Worm (Caenorhabditis elegans): ENCODE results near the gene K08B5.1.

K08B5.1 gene

DNA sequence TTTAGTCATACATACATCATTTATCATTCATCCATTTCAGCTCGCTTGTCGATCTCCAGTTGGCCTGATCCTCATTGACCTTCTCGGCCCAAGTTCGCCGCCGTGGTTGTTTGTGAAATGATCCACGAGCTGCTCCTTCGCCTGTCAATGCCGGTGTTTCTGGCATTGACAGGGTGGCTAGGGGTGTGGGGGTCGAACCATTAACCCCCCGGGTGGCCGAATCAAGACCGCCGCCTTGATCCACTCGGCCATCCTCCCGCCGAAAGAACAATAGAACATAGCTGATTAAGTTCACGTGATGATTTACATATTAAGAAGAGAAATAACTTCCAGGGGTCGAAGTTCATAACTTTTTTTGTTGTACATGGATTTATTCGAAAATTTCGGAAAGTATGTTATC, 44.2 kb downstream of the K08B5.1 start, which contains the start of gene F59C12.4:
TSS of gene F59C12.4 (minus strand) at position 166 of the 400 bp plus-strand sequence.
- TF ChIP-seq aly-2 (tag; optimal IDR thresholded peaks at IDR 0.05) (no peak), ceh-28 (tag; optimal IDR thresholded peaks at IDR 0.05) (no peak)

DNA sequence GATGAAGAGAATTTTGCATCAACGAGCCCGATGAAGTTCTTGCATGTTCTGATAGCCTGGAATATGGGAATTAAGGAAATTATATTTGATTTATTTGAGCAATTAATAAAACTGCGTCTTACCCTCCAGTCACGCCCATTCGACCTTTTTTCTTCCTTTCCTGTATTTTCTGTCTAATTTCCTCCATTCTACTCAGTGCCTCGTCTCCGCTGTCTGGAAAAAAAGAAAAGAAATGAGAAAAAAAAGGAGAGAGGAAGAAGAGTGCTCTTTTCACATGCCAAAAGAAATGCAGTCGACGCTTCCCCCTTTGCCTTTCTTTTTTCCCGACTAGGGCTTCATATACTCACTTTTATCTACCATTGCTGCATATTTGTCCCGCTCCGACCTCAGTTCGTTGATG, 45.9 kb downstream of the K08B5.1 start:
- TF ChIP-seq ceh-82 (tag; optimal IDR thresholded peaks at IDR 0.05) = no peak
- TF ChIP-seq ama-1 (optimal IDR thresholded peaks at IDR 0.05) = no peak
- TF ChIP-seq nhr-23 (tag; optimal IDR thresholded peaks at IDR 0.05) = no peak
- TF ChIP-seq nhr-76 (tag; optimal IDR thresholded peaks at IDR 0.05) = no peak
- TF ChIP-seq nhr-43 (tag; optimal IDR thresholded peaks at IDR 0.05; ENCODE audit: poor library complexity, severe bottlenecking) = no peak
- no peak for TF ChIP-seq nhr-67 (tag; optimal IDR thresholded peaks at IDR 0.05)
- TF ChIP-seq ztf-11 (tag; optimal IDR thresholded peaks at IDR 0.05) = no peak
- TF ChIP-seq unc-39 (tag; optimal IDR thresholded peaks at IDR 0.05) = no peak
- TF ChIP-seq lin-15B (tag; optimal IDR thresholded peaks at IDR 0.05) = no peak
- TF ChIP-seq jun-1 (tag; optimal IDR thresholded peaks at IDR 0.05) = no peak
- no peak for TF ChIP-seq aly-2 (tag; optimal IDR thresholded peaks at IDR 0.05)
- no peak for TF ChIP-seq ceh-16 (tag; optimal IDR thresholded peaks at IDR 0.05)
- TF ChIP-seq pqm-1 (tag; optimal IDR thresholded peaks at IDR 0.05) = no peak
- no peak for TF ChIP-seq nhr-77 (tag; optimal IDR thresholded peaks at IDR 0.05)

DNA sequence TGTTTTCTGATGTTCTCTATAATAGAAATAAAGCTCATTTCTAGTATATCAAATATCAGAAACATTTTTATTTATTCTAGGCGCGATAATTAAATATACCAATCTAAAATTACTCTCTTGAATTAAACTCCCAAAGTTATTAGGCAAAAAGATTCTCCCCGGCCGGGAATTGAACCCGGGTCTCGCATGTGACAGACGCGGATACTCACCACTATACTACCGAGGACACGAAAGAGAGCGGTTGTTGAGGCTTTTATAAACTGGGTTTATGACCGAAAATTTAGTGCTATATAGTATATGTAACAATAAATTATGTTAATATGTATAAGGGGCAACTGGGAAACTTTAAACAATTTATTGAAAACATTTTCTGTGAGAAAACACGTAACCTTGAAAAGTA, 46.3 kb downstream of the K08B5.1 start:
- TF ChIP-seq nhr-43 (tag; optimal IDR thresholded peaks at IDR 0.05; ENCODE audit: poor library complexity, severe bottlenecking) (peak; percentile 54), pha-4 (tag; optimal IDR thresholded peaks at IDR 0.05) (peak; percentile 71), nhr-77 (tag; optimal IDR thresholded peaks at IDR 0.05) (no peak), nhr-25 (tag; optimal IDR thresholded peaks at IDR 0.05) (peak; percentile 18), ztf-4 (tag; optimal IDR thresholded peaks at IDR 0.05) (peak; percentile 7), nfya-1 (tag; optimal IDR thresholded peaks at IDR 0.05; ENCODE audit: insufficient read depth) (peak; percentile 31), ama-1 (optimal IDR thresholded peaks at IDR 0.05) (no peak), elt-3 (tag; optimal IDR thresholded peaks at IDR 0.05) (no peak), ceh-82 (tag; optimal IDR thresholded peaks at IDR 0.05) (peak; percentile 30), elt-2 (tag; optimal IDR thresholded peaks at IDR 0.05) (peak; percentile 50), nhr-23 (tag; optimal IDR thresholded peaks at IDR 0.05) (peak; percentile 46), pqm-1 (tag; optimal IDR thresholded peaks at IDR 0.05) (peak; percentile 20), nhr-67 (tag; optimal IDR thresholded peaks at IDR 0.05) (no peak), tbx-2 (tag; optimal IDR thresholded peaks at IDR 0.05) (peak; percentile 59), ceh-9 (tag; optimal IDR thresholded peaks at IDR 0.05) (no peak), R02D3.7 (tag; optimal IDR thresholded peaks at IDR 0.05) (peak; percentile 11)

DNA sequence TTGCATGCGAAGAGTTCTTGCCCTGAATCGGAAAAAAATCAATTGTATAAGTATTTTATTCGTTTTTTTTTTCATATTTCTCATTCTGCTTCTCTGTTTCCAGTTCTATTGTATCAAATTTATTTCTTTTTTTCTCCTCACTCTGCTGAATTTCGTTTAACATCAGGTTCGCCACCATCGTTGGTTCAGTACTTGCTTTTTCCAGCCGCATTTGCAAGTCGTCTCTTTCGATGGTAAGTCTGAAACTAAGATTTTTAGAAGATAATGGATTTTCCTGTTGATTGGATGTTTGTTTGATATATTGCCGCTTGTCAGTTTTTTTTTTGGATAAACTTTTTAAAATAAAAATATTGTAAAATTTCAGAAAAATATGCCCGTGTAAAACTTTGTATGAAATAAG, 48.9 kb downstream of the K08B5.1 start:
- no peak for TF ChIP-seq ceh-82 (tag; optimal IDR thresholded peaks at IDR 0.05)

DNA sequence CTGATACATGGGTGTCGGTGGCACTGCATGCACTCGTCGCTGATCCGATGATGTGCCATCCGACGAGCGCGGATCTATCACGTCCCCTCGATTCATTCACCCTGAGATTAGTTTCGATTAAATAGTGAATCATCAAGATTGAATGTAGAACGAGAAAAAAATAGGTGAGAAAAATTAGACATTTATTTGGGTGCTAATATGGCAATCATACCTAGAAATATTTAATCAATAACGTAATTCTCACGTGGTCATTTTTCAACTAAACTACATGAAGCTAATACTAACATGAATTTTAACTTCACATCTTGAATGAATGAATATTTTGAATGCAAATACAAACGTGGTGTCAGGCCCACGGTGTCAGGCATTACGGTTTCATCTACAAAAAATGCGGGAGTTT, 51.2 kb downstream of the K08B5.1 start, which contains the start of gene F59C12.3:
TSS of gene F59C12.3 (minus strand) at position 101 of the 400 bp plus-strand sequence.
- TF ChIP-seq ama-1 (optimal IDR thresholded peaks at IDR 0.05) (no peak), skn-1 (tag; optimal IDR thresholded peaks at IDR 0.05) (no peak), ZK546.5 (tag; optimal IDR thresholded peaks at IDR 0.05) (no peak), fkh-2 (tag; optimal IDR thresholded peaks at IDR 0.05) (no peak), pha-4 (tag; optimal IDR thresholded peaks at IDR 0.05) (no peak), nhr-43 (tag; optimal IDR thresholded peaks at IDR 0.05; ENCODE audit: poor library complexity, severe bottlenecking) (no peak), ceh-9 (tag; optimal IDR thresholded peaks at IDR 0.05) (no peak), zag-1 (tag; optimal IDR thresholded peaks at IDR 0.05) (no peak), pqm-1 (tag; optimal IDR thresholded peaks at IDR 0.05) (no peak), hmg-11 (tag; optimal IDR thresholded peaks at IDR 0.05) (no peak)

DNA sequence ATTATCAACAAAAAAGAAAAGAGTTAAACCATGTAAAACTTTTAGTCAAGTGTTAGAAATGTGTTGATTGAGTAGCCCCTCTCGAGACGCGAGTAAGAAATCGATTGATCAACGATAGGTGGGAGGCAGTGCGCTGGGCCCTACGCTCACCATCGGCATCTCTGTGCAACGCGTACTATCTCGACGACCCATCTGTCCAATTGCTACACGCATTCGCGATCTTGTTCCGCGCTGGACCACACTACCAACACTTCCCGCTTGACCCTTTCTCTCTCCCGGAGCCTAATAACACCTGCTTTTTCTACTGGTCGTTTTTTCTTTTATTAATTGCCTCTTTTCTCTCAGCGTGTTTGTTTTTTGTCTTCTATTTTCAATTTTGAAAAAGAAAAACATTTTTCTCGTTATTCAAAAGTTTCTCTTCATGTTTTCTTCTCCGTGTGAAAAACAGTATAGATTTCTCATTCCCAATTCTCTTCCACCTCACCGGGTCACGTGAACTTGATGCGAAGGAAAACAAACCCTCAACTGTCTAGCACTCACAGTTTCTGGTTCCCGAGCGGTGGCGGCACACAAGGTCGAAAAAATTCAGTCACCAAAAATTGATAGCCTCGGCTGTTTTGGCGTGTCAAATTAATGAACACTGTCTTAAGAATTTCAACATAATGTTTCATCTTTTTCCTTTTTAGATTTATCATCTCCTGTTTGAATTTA, 53.3 kb downstream of the K08B5.1 start:
- no peak for TF ChIP-seq nhr-11 (tag; optimal IDR thresholded peaks at IDR 0.05)
- no peak for TF ChIP-seq daf-12 (tag; optimal IDR thresholded peaks at IDR 0.05)
- TF ChIP-seq unc-62 (GFP tag; optimal IDR thresholded peaks at IDR 0.05) = no peak
- TF ChIP-seq R02D3.7 (tag; optimal IDR thresholded peaks at IDR 0.05) = no peak
- TF ChIP-seq ceh-9 (tag; optimal IDR thresholded peaks at IDR 0.05) = no peak
- peak; percentile 39 for TF ChIP-seq lin-39 (tag; optimal IDR thresholded peaks at IDR 0.05)
- TF ChIP-seq ceh-82 (tag; optimal IDR thresholded peaks at IDR 0.05) = no peak
- no peak for TF ChIP-seq ztf-4 (tag; optimal IDR thresholded peaks at IDR 0.05)
- TF ChIP-seq sea-2 (GFP tag; optimal IDR thresholded peaks at IDR 0.05) = no peak
- no peak for TF ChIP-seq lsy-12 (tag; optimal IDR thresholded peaks at IDR 0.05)
- TF ChIP-seq fkh-10 (GFP tag; optimal IDR thresholded peaks at IDR 0.05) = no peak
- peak; percentile 12 for TF ChIP-seq snpc-4 (tag; optimal IDR thresholded peaks at IDR 0.05)
- no peak for TF ChIP-seq egl-27 (tag; optimal IDR thresholded peaks at IDR 0.05)
- no peak for TF ChIP-seq nhr-12 (tag; optimal IDR thresholded peaks at IDR 0.05)
- TF ChIP-seq ztf-11 (tag; optimal IDR thresholded peaks at IDR 0.05) = no peak
- peak; percentile 58 for TF ChIP-seq nfya-1 (tag; optimal IDR thresholded peaks at IDR 0.05; ENCODE audit: insufficient read depth)
- TF ChIP-seq ceh-16 (tag; optimal IDR thresholded peaks at IDR 0.05) = no peak
- no peak for TF ChIP-seq fos-1 (tag; optimal IDR thresholded peaks at IDR 0.05)
- TF ChIP-seq pqm-1 (tag; optimal IDR thresholded peaks at IDR 0.05) = no peak
- peak; percentile 69 for TF ChIP-seq ceh-28 (tag; optimal IDR thresholded peaks at IDR 0.05)
- no peak for TF ChIP-seq jun-1 (tag; optimal IDR thresholded peaks at IDR 0.05)
- peak; percentile 34 for TF ChIP-seq pha-4 (tag; optimal IDR thresholded peaks at IDR 0.05)
- no peak for TF ChIP-seq elt-3 (tag; optimal IDR thresholded peaks at IDR 0.05)
- TF ChIP-seq fkh-2 (tag; optimal IDR thresholded peaks at IDR 0.05) = no peak

All from whole organism, L3 larva.